Worm (Caenorhabditis elegans): ENCODE data around the gene del-8.

ce11 chrX:9566429-9566828 lies 22.8 kb upstream of the del-8 start, which contains the start of gene F49E2.2:
- TF ChIP-seq daf-12 (tag; optimal IDR thresholded peaks at IDR 0.05) = no peak
- TF ChIP-seq unc-39 (tag; optimal IDR thresholded peaks at IDR 0.05) = no peak
- no peak for TF ChIP-seq unc-62 (GFP tag; optimal IDR thresholded peaks at IDR 0.05 in 1 of 2)
- TF ChIP-seq unc-62 (tag; optimal IDR thresholded peaks at IDR 0.05) = no peak
- no peak for TF ChIP-seq snpc-4 (tag; optimal IDR thresholded peaks at IDR 0.05)
- TF ChIP-seq hlh-30 (tag; optimal IDR thresholded peaks at IDR 0.05; ENCODE audit: insufficient read depth) = no peak
- TF ChIP-seq pqm-1 (tag; optimal IDR thresholded peaks at IDR 0.05) = no peak

Data from whole organism, L4 larva.